Fruit fly (Drosophila melanogaster): ENCODE data around the gene Ugt307A1.

Gene Ugt307A1

DNA sequence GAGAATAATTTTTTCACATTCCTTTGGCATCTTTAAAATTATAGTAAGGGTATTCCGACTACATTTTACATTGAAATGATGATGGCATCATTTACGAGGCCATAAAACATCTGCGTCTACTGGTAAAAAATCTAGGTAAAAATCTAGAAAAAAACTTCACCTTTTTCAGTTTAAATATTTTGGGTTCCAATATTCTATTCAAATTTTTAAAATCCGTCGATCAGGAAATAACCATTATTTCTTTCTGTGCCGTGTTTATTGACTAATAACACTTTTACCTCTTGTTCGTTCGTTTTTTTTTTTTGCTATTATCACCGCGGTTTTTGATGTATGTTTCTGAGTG, 28.5 kb upstream of the Ugt307A1 start (continued):
- TF ChIP-seq salr (GFP tag; optimal IDR thresholded peaks at IDR 0.05) (peak in 1 of 2 experiments; percentile 64), Eip78C (GFP tag) (peak; percentile 75), Ets96B (tag; optimal IDR thresholded peaks at IDR 0.05) (no peak), Blimp-1 (GFP tag; optimal IDR thresholded peaks at IDR 0.05) (peak; percentile 34), Ets21C (GFP tag; optimal IDR thresholded peaks at IDR 0.05) (peak; percentile 81), CG1621 (tag; optimal IDR thresholded peaks at IDR 0.05) (no peak), Lpt (GFP tag; optimal IDR thresholded peaks at IDR 0.05) (peak; percentile 36), cyc (GFP tag; optimal IDR thresholded peaks at IDR 0.05) (peak; percentile 64), vri (GFP tag; optimal IDR thresholded peaks at IDR 0.05) (peak; percentile 82), CG10631 (GFP tag; optimal IDR thresholded peaks at IDR 0.05) (peak; percentile 23), esn (GFP tag; optimal IDR thresholded peaks at IDR 0.05) (peak; percentile 90), CG3919 (GFP tag; optimal IDR thresholded peaks at IDR 0.05) (peak; percentile 45), Sox102F (GFP tag; optimal IDR thresholded peaks at IDR 0.05) (peak; percentile 57), CG3032 (tag; optimal IDR thresholded peaks at IDR 0.05) (peak; percentile 9), CG11762 (GFP tag; optimal IDR thresholded peaks at IDR 0.05; ENCODE audit: insufficient read depth) (peak; percentile 60), Met (GFP tag; optimal IDR thresholded peaks at IDR 0.05) (peak; percentile 77), eg (GFP tag; IDR thresholded peaks at IDR 0.05) (peak; percentile 83), Hr38 (GFP tag; optimal IDR thresholded peaks at IDR 0.05) (no peak), CG6808 (GFP tag; optimal IDR thresholded peaks at IDR 0.05) (peak; percentile 27), OdsH (GFP tag; optimal IDR thresholded peaks at IDR 0.05) (peak; percentile 81), CG6163 (GFP tag; IDR thresholded peaks at IDR 0.05) (peak; percentile 52; the same call in 1 of the 3 replicates), CG6854 (GFP tag; optimal IDR thresholded peaks at IDR 0.05) (no peak), Eip93F (GFP tag; optimal IDR thresholded peaks at IDR 0.05) (peak; percentile 67), CG8632 (GFP tag; optimal IDR thresholded peaks at IDR 0.05) (peak; percentile 23), CG8119 (GFP tag; IDR thresholded peaks at IDR 0.05) (peak; percentile 75; the same call in 2 of the 3 replicates), fd85E (GFP tag; optimal IDR thresholded peaks at IDR 0.05) (no peak), CG8319 (GFP tag; optimal IDR thresholded peaks at IDR 0.05) (peak; percentile 50), CG15336 (GFP tag; IDR thresholded peaks at IDR 0.05) (peak; percentile 81), pdm3 (GFP tag; optimal IDR thresholded peaks at IDR 0.05) (peak; percentile 79), CG7368 (GFP tag; optimal IDR thresholded peaks at IDR 0.05) (peak; percentile 49), svp (GFP tag) (peak; percentile 85), net (GFP tag; optimal IDR thresholded peaks at IDR 0.05) (peak; percentile 79)

DNA sequence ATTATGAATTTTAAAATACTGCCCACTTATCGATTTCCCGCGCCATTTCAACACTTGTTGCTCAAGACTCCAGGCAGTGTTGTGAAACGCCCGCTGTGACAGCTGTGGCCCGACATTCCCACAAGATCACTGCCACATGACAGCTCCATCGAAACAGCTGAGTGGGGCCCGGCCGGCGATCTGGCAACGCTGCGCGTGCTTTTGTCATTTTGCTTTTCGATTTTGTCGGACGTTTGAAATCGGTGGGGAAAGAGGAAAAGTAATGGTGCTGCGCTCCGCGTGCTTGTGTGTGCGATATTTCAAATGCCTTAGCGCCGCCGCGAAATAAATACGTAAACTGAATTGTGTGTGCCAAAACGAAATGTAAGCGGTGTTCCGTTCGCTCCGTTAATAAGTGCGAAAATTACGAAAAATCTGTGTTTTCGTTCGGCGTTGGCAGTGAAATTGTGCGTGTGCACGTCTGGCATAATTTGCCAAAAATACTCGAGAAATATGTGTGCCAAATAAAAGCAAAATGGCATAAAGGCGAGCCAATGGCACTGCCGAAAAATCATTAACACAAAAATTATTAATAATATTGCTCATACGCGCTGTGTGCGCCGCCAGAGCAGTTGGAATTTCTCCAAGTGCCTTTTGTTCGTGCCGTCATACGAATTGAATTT, 25.5 kb upstream of the Ugt307A1 start:
- TF ChIP-seq CG3919 (GFP tag; optimal IDR thresholded peaks at IDR 0.05) (peak; percentile 38), Gug (GFP tag; IDR thresholded peaks at IDR 0.05) (peak; percentile 72), CG6792 (GFP tag; optimal IDR thresholded peaks at IDR 0.05) (no peak), dac (GFP tag; optimal IDR thresholded peaks at IDR 0.05) (peak; percentile 20), CG10669 (GFP tag; optimal IDR thresholded peaks at IDR 0.05) (no peak), Ets96B (tag; optimal IDR thresholded peaks at IDR 0.05) (no peak), CG8119 (GFP tag; IDR thresholded peaks at IDR 0.05) (peak; percentile 86), Sox15 (GFP tag; optimal IDR thresholded peaks at IDR 0.05) (no peak), fkh (GFP tag; optimal IDR thresholded peaks at IDR 0.05) (no peak), acj6 (GFP tag; optimal IDR thresholded peaks at IDR 0.05) (peak; percentile 30), svp (GFP tag) (peak; percentile 30), Lpt (GFP tag; optimal IDR thresholded peaks at IDR 0.05) (peak; percentile 33), CG1621 (tag; optimal IDR thresholded peaks at IDR 0.05) (no peak), CG7368 (GFP tag; optimal IDR thresholded peaks at IDR 0.05) (no peak), CG31627 (GFP tag; optimal IDR thresholded peaks at IDR 0.05) (peak; percentile 42), Smox (GFP tag; optimal IDR thresholded peaks at IDR 0.05) (peak; percentile 19), Sox14 (GFP tag; optimal IDR thresholded peaks at IDR 0.05) (peak; percentile 13), pdm3 (GFP tag; optimal IDR thresholded peaks at IDR 0.05) (peak; percentile 50), CG10631 (GFP tag; optimal IDR thresholded peaks at IDR 0.05) (peak; percentile 9), Sox102F (GFP tag; optimal IDR thresholded peaks at IDR 0.05) (peak; percentile 61), salr (GFP tag; optimal IDR thresholded peaks at IDR 0.05) (peak in 1 of 2 experiments; percentile 66), Hr4 (GFP tag; optimal IDR thresholded peaks at IDR 0.05) (peak; percentile 77), lz (GFP tag; optimal IDR thresholded peaks at IDR 0.05) (peak; percentile 21), CG15336 (GFP tag; IDR thresholded peaks at IDR 0.05) (peak; percentile 84), OdsH (GFP tag; optimal IDR thresholded peaks at IDR 0.05) (peak; percentile 30), CG3032 (tag; optimal IDR thresholded peaks at IDR 0.05) (no peak), Hr38 (GFP tag; optimal IDR thresholded peaks at IDR 0.05) (no peak), topi (GFP tag; optimal IDR thresholded peaks at IDR 0.05) (peak; percentile 3), esn (GFP tag; optimal IDR thresholded peaks at IDR 0.05) (peak; percentile 47), Blimp-1 (GFP tag; optimal IDR thresholded peaks at IDR 0.05) (peak; percentile 20), CG9139 (GFP tag; optimal IDR thresholded peaks at IDR 0.05) (no peak), CG8632 (GFP tag; optimal IDR thresholded peaks at IDR 0.05) (no peak), CG8319 (GFP tag; optimal IDR thresholded peaks at IDR 0.05) (no peak), CG16779 (tag; optimal IDR thresholded peaks at IDR 0.05) (peak; percentile 25), fd85E (GFP tag; optimal IDR thresholded peaks at IDR 0.05) (no peak), CG6163 (GFP tag; IDR thresholded peaks at IDR 0.05) (peak; percentile 73)

Data from whole organism, prepupa.